Worm (Caenorhabditis elegans) whole organism, young adult: Measurements from ENCODE around the gene EEED8.18.

Experiments
- B0336.3 ChIP-seq: fragments of 200-800 bp; sonication (Bioruptor generic); IDR thresholded peaks from 2 replicates; pipeline ENCODE4 v1.3.6; 2022; ENCODE audit warnings: missing genetic modification characterization, missing compliant biosample characterization
- F10E7.11 ChIP-seq: sonication (generic microtip); optimal IDR thresholded peaks from 2 replicates; lab custom pipeline; 2017; ENCODE audit warnings: mild to moderate bottlenecking, missing genetic modification characterization, moderate library complexity, missing compliant biosample characterization
- F49E8.2 ChIP-seq: sonication (generic microtip); optimal IDR thresholded peaks from 3 replicates; lab custom pipeline; 2017; ENCODE audit warnings: missing genetic modification characterization, mild to moderate bottlenecking, missing compliant biosample characterization, antibody characterized with exemption, moderate library complexity; ENCODE audit not compliant: insufficient read depth
- K12H6.12 ChIP-seq: fragments of 200-800 bp; sonication (Bioruptor generic); optimal IDR thresholded peaks from 2 replicates; lab custom pipeline; 2018; ENCODE audit warnings: mild to moderate bottlenecking, missing genetic modification characterization, missing compliant biosample characterization
- Y53F4B.3 ChIP-seq: fragments of 200-800 bp; sonication (Bioruptor generic); IDR thresholded peaks from 2 replicates; pipeline ENCODE4 v1.3.6; 2022; ENCODE audit warnings: missing genetic modification reagents, missing genetic modification characterization, missing compliant biosample characterization
- Y67H2A.10 ChIP-seq: fragments of 200-800 bp; sonication (Bioruptor generic); conservative IDR thresholded peaks from 2 replicates; pipeline ENCODE4 v1.3.6; 2022; ENCODE audit warnings: missing genetic modification reagents, missing genetic modification characterization, missing compliant biosample characterization
- aptf-3 ChIP-seq: fragments of 200-800 bp; sonication (Bioruptor generic); IDR thresholded peaks from 2 replicates; pipeline ENCODE4 v1.3.6; 2022; ENCODE audit warnings: missing genetic modification characterization, missing compliant biosample characterization
- attf-3 ChIP-seq: fragments of 200-800 bp; sonication (Bioruptor generic); conservative IDR thresholded peaks from 2 replicates; pipeline ENCODE4 v1.3.6; 2022; ENCODE audit warnings: missing genetic modification reagents, missing genetic modification characterization, missing compliant biosample characterization
- attf-5 ChIP-seq: fragments of 200-800 bp; sonication (Bioruptor generic); optimal IDR thresholded peaks from 2 replicates; lab custom pipeline; 2018; ENCODE audit warnings: mild to moderate bottlenecking, missing genetic modification characterization, missing compliant biosample characterization
- attf-6 ChIP-seq: fragments of 200-800 bp; sonication (Bioruptor generic); IDR thresholded peaks from 2 replicates; pipeline ENCODE4 v1.3.6; 2022; ENCODE audit warnings: missing genetic modification reagents, missing genetic modification characterization, missing compliant biosample characterization
- bed-2 ChIP-seq: fragments of 200-800 bp; sonication (Bioruptor generic); IDR thresholded peaks from 2 replicates; pipeline ENCODE4 v1.3.6; 2022; ENCODE audit warnings: missing genetic modification reagents, missing genetic modification characterization, missing compliant biosample characterization
- cebp-1 ChIP-seq, 2 experiments: fragments of 200-800 bp in 1 of 2; sonication (Bioruptor generic) in 1 of 2; sonication (generic microtip) in 1 of 2; IDR thresholded peaks in 1 of 2; optimal IDR thresholded peaks in 1 of 2; 2 replicates each; pipeline versions ENCODE4 v1.3.6 to Lab custom; 2017 to 2022; ENCODE audit warnings: missing compliant biosample characterization in 2 of 2, missing genetic modification characterization in 2 of 2, mild to moderate bottlenecking in 1 of 2, missing genetic modification reagents in 1 of 2, moderate library complexity in 1 of 2
- ceh-100 ChIP-seq: fragments of 200-800 bp; sonication (Bioruptor generic); IDR thresholded peaks from 2 replicates; pipeline ENCODE4 v1.3.6; 2022; ENCODE audit warnings: missing genetic modification reagents, missing genetic modification characterization, missing compliant biosample characterization
- die-1 ChIP-seq: sonication (generic microtip); optimal IDR thresholded peaks from 2 replicates; lab custom pipeline; 2016; ENCODE audit warnings: missing genotype, mild to moderate bottlenecking, missing genetic modification characterization, missing compliant biosample characterization
- dox-1 ChIP-seq: fragments of 200-800 bp; sonication (Bioruptor generic); IDR thresholded peaks from 2 replicates; pipeline ENCODE4 v1.3.6; 2022; ENCODE audit warnings: missing genetic modification reagents, missing genetic modification characterization, missing compliant biosample characterization
- egrh-3 ChIP-seq: fragments of 200-800 bp; sonication (Bioruptor generic); IDR thresholded peaks from 2 replicates; pipeline ENCODE4 v1.3.6; 2022; ENCODE audit warnings: missing genetic modification reagents, missing genetic modification characterization, missing compliant biosample characterization
- him-1 ChIP-seq: sonication (generic microtip); optimal IDR thresholded peaks from 2 replicates; lab custom pipeline; 2016; ENCODE audit warnings: missing genotype, missing genetic modification reagents, missing genetic modification characterization, missing compliant biosample characterization
- hlh-12 ChIP-seq: sonication (generic microtip); optimal IDR thresholded peaks from 2 replicates; lab custom pipeline; 2016; ENCODE audit warnings: missing genetic modification characterization, missing compliant biosample characterization
- hlh-26 ChIP-seq: fragments of 200-800 bp; sonication (Bioruptor generic); conservative IDR thresholded peaks from 2 replicates; pipeline ENCODE4 v1.3.6; 2022; ENCODE audit warnings: missing genetic modification reagents, missing genetic modification characterization, missing compliant biosample characterization
- let-607 ChIP-seq, 2 experiments: fragments of 200-800 bp in 1 of 2; sonication (Bioruptor generic) in 1 of 2; sonication (generic microtip) in 1 of 2; optimal IDR thresholded peaks; 2 replicates each; lab custom pipeline; 2016 to 2018; ENCODE audit warnings: mild to moderate bottlenecking in 2 of 2, missing compliant biosample characterization in 2 of 2, missing genetic modification characterization in 2 of 2, moderate library complexity in 2 of 2, missing genotype in 1 of 2
- lin-26 ChIP-seq: fragments of 200-800 bp; sonication (Bioruptor generic); IDR thresholded peaks from 2 replicates; pipeline ENCODE4 v1.3.6; 2022; ENCODE audit warnings: missing genetic modification reagents, missing genetic modification characterization, missing compliant biosample characterization
- lin-35 ChIP-seq, 3 experiments: fragments of 150-350 bp in 2 of 3; sonication (generic microtip) in 1 of 3; optimal IDR thresholded peaks; 2 replicates each; lab custom pipeline; 2014 to 2018; ENCODE audit warnings: missing biosample characterization in 3 of 3, missing genetic modification characterization in 3 of 3, missing genetic modification reagents in 3 of 3
- lin-40 ChIP-seq: sonication (generic microtip); optimal IDR thresholded peaks from 2 replicates; lab custom pipeline; 2016; ENCODE audit warnings: missing genetic modification characterization, mild to moderate bottlenecking, missing compliant biosample characterization, missing genotype, missing genetic modification reagents
- lin-54 ChIP-seq: fragments of 200-800 bp; sonication (Bioruptor generic); optimal IDR thresholded peaks from 2 replicates; lab custom pipeline; 2018; ENCODE audit warnings: mild to moderate bottlenecking, missing genetic modification characterization, missing compliant biosample characterization
- lir-1 ChIP-seq: fragments of 200-800 bp; sonication (Bioruptor generic); conservative IDR thresholded peaks from 2 replicates; pipeline ENCODE4 v1.3.6; 2022; ENCODE audit warnings: missing genetic modification reagents, missing genetic modification characterization, missing compliant biosample characterization
- madf-10 ChIP-seq: sonication (generic microtip); optimal IDR thresholded peaks from 2 replicates; lab custom pipeline; 2016; ENCODE audit warnings: mild to moderate bottlenecking, missing genetic modification characterization, missing compliant biosample characterization
- madf-6 ChIP-seq: fragments of 200-800 bp; sonication (Bioruptor generic); IDR thresholded peaks from 2 replicates; pipeline ENCODE4 v1.3.6; 2022; ENCODE audit warnings: missing genetic modification reagents, missing genetic modification characterization, missing compliant biosample characterization
- nfyb-1 ChIP-seq: fragments of 200-800 bp; sonication (Bioruptor generic); IDR thresholded peaks from 2 replicates; pipeline ENCODE4 v1.3.6; 2022; ENCODE audit warnings: missing genetic modification reagents, missing genetic modification characterization, missing compliant biosample characterization
- nhr-179 ChIP-seq: sonication (generic microtip); optimal IDR thresholded peaks from 2 replicates; lab custom pipeline; 2016; ENCODE audit warnings: mild to moderate bottlenecking, missing genetic modification characterization, missing compliant biosample characterization
- nhr-80 ChIP-seq: sonication (generic microtip); optimal IDR thresholded peaks from 2 replicates; lab custom pipeline; 2016; ENCODE audit warnings: missing genetic modification characterization, missing compliant biosample characterization
- pha-4 ChIP-seq: fragments of 150-350 bp; sonication (generic microtip); optimal IDR thresholded peaks from 2 replicates; lab custom pipeline; 2014; ENCODE audit warnings: missing biosample characterization, missing genetic modification reagents, missing genetic modification characterization
- rcor-1 ChIP-seq: fragments of 200-800 bp; sonication (Bioruptor generic); IDR thresholded peaks from 2 replicates; pipeline ENCODE4 v1.3.6; 2022; ENCODE audit warnings: missing genetic modification reagents, missing genetic modification characterization, missing compliant biosample characterization
- repo-1 ChIP-seq: sonication (generic microtip); optimal IDR thresholded peaks from 2 replicates; lab custom pipeline; 2017; ENCODE audit warnings: mild to moderate bottlenecking, missing genetic modification characterization, missing compliant biosample characterization
- snpc-4 ChIP-seq, 5 experiments: fragments of 150-350 bp in 1 of 5; sonication (generic microtip) in 4 of 5; optimal IDR thresholded peaks; 2 replicates each; lab custom pipeline; 2014 to 2018; ENCODE audit warnings: missing genetic modification characterization in 5 of 5, missing biosample characterization in 3 of 5, antibody characterized with exemption in 2 of 5, mild to moderate bottlenecking in 2 of 5, missing compliant biosample characterization in 2 of 5, missing genotype in 2 of 5, moderate library complexity in 2 of 5, missing genetic modification reagents in 1 of 5
- tbp1 ChIP-seq: fragments of 200-800 bp; sonication (Bioruptor generic); optimal IDR thresholded peaks from 2 replicates; lab custom pipeline; 2018; ENCODE audit warnings: mild to moderate bottlenecking, missing genetic modification characterization, missing compliant biosample characterization
- unc-62 ChIP-seq: fragments of 150-350 bp; optimal IDR thresholded peaks from 2 replicates; lab custom pipeline; 2014; ENCODE audit warnings: missing biosample characterization, missing genetic modification reagents, missing genetic modification characterization
- ztf-25 ChIP-seq: fragments of 200-800 bp; sonication (Bioruptor generic); IDR thresholded peaks from 2 replicates; pipeline ENCODE4 v1.3.6; 2022; ENCODE audit warnings: missing genetic modification reagents, missing genetic modification characterization, missing compliant biosample characterization
- ztf-26 ChIP-seq: sonication (generic microtip); optimal IDR thresholded peaks from 2 replicates; lab custom pipeline; 2017; ENCODE audit warnings: missing genetic modification characterization, missing compliant biosample characterization
- ztf-28 ChIP-seq: fragments of 200-800 bp; sonication (Bioruptor generic); IDR thresholded peaks from 2 replicates; pipeline ENCODE4 v1.3.6; 2022; ENCODE audit warnings: missing genetic modification reagents, missing genetic modification characterization, missing compliant biosample characterization

Gene EEED8.18

DNA sequence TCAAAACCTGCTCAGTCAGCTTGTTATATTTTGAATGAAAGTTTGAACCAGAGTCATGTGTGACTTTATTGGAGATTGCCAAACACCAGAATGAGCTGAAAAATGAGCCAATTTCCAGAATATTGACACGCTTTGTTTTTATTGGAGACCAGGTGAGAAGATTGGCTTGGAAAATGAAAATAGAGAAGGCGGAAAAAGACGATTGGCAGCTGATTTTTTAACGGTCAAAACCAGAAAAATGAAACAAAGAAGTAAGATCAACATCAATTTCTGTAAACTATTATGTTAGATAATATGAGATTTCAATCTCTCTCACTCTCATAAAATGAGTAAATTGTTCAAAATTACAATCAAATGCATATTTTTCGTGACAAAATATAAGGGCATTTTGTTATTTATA, 20.7 kb upstream of the EEED8.18 start, which contains the start of gene srx-114:
TSS of gene srx-114 (minus strand) at position 101 of the 400 bp plus-strand sequence.
- TF ChIP-seq bed-2 (GFP tag; lab: Robert Waterston, UW): no peak
- TF ChIP-seq ztf-28 (GFP tag; lab: Robert Waterston, UW): no peak
- TF ChIP-seq ceh-100 (GFP tag; lab: Robert Waterston, UW): no peak

ce11 chrII:5429522-5430257, 17.3 kb upstream of the EEED8.18 start, which contains the start of the genes F07F6.4 and F07F6.2:
Gene F07F6.4, minus strand, starts transcription at chrII:5429572.
Gene F07F6.2, plus strand, starts transcription at chrII:5430207.
- TF ChIP-seq ztf-26 (tag; lab: Kevin White, UChicago): no peak
- no peak for TF ChIP-seq nfyb-1
- TF ChIP-seq attf-5 (GFP tag; lab: Kevin White, UChicago): peak; percentile 14
- TF ChIP-seq attf-3 (GFP tag; lab: Robert Waterston, UW): no peak
- TF ChIP-seq attf-6 (GFP tag; lab: Robert Waterston, UW): no peak
- peak; percentile 89 to 94 for TF ChIP-seq let-607 (tag; optimal IDR thresholded peaks at IDR 0.05; lab: Kevin White, UChicago)
- no peak for TF ChIP-seq lir-1 (GFP tag; lab: Robert Waterston, UW)
- no peak for TF ChIP-seq Y67H2A.10
- no peak for TF ChIP-seq repo-1 (tag; lab: Kevin White, UChicago)

DNA sequence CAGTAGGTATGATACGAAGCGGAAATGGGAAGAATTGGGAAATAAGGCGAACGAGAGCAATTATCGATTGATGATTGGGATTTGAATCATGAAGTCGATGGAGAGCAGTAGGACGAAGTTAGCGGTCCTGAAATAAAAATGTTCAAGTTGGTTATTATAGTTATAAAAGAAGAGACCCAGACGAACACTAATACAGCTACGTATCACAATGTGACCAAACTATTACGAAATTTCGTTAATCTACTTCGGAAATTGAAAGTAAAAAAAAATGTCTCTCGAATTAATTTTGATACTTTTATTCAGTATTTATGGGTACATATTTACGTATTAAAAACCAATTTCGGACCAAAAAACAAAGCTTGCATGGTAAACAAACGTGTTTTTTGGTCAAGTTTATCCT, 14.1 kb upstream of the EEED8.18 start:
- TF ChIP-seq cebp-1 (GFP tag; IDR thresholded peaks at IDR 0.05; lab: Robert Waterston, UW) (peak; percentile 58), cebp-1 (tag; optimal IDR thresholded peaks at IDR 0.05; lab: Kevin White, UChicago) (peak; percentile 68), hlh-26 (GFP tag; lab: Robert Waterston, UW) (no peak)

ce11 chrII:5426054-5426453, 13.6 kb upstream of the EEED8.18 start:
- TF ChIP-seq lin-26 (GFP tag; lab: Robert Waterston, UW) (peak; percentile 62; the same call in 1 of the 2 replicates), F49E8.2 (tag; lab: Kevin White, UChicago) (no peak), cebp-1 (GFP tag; IDR thresholded peaks at IDR 0.05; lab: Robert Waterston, UW) (no peak; the same call in 1 of the 2 replicates), cebp-1 (tag; optimal IDR thresholded peaks at IDR 0.05; lab: Kevin White, UChicago) (peak; percentile 65), Y53F4B.3 (GFP tag; lab: Robert Waterston, UW) (no peak), lin-40 (tag; lab: Kevin White, UChicago) (peak; percentile 15), unc-62 (GFP tag; lab: Kevin White, UChicago) (peak; percentile 43), rcor-1 (GFP tag; lab: Robert Waterston, UW) (0 out of 2 replicates have a peak, but pooled peaks have one; percentile 47), madf-10 (peak; percentile 32), F10E7.11 (no peak), him-1 (no peak), nhr-80 (peak; percentile 57), hlh-12 (no peak), ztf-25 (GFP tag; lab: Robert Waterston, UW) (no peak), snpc-4 (GFP tag; optimal IDR thresholded peaks at IDR 0.05; lab: Kevin White, UChicago) (no peak), snpc-4 (tag; optimal IDR thresholded peaks at IDR 0.05; lab: Kevin White, UChicago) (peak in 3 of 4 experiments; percentile 8 to 18 (median 9)), tbp1 (GFP tag; lab: Kevin White, UChicago) (peak; percentile 29), aptf-3 (GFP tag; lab: Robert Waterston, UW) (no peak), let-607 (tag; optimal IDR thresholded peaks at IDR 0.05; lab: Kevin White, UChicago) (peak in 1 of 2 experiments; percentile 32), die-1 (tag; lab: Kevin White, UChicago) (peak; percentile 23), lin-54 (peak; percentile 18), madf-6 (GFP tag; lab: Robert Waterston, UW) (no peak), attf-5 (GFP tag; lab: Kevin White, UChicago) (peak; percentile 74), nfyb-1 (0 out of 2 replicates have a peak, but pooled peaks have one; percentile 59), B0336.3 (GFP tag; lab: Robert Waterston, UW) (peak; percentile 65; the same call in 1 of the 2 replicates), nhr-179 (tag; lab: Kevin White, UChicago) (no peak), K12H6.12 (tag; lab: Kevin White, UChicago) (peak; percentile 38), pha-4 (tag; lab: Kevin White, UChicago) (peak; percentile 45), dox-1 (GFP tag; lab: Robert Waterston, UW) (peak; percentile 65), attf-6 (GFP tag; lab: Robert Waterston, UW) (no peak), lin-35 (GFP tag; optimal IDR thresholded peaks at IDR 0.05; lab: Kevin White, UChicago) (no peak), egrh-3 (0 out of 2 replicates have a peak, but pooled peaks have one; percentile 16)
